Worm (Caenorhabditis elegans) whole organism, L4 larva: Measurements from ENCODE around the gene VM106R.1.

Experiments
- F37D6.2 ChIP-seq: sonication (generic microtip); optimal IDR thresholded peaks from 2 replicates; lab custom pipeline; 2016; ENCODE audit warnings: mild to moderate bottlenecking, missing genetic modification characterization, missing compliant biosample characterization
- F44E2.7 ChIP-seq: fragments of 200-800 bp; sonication (Bioruptor generic); IDR thresholded peaks from 2 replicates; pipeline ENCODE4 v2.1.2; 2022; ENCODE audit warnings: missing genetic modification characterization, missing compliant biosample characterization
- F49E8.2 ChIP-seq: sonication (generic microtip); optimal IDR thresholded peaks from 2 replicates; lab custom pipeline; 2016; ENCODE audit warnings: missing compliant biosample characterization, mild to moderate bottlenecking, missing genetic modification characterization, borderline replicate concordance
- R02D3.7 ChIP-seq: fragments of 150-350 bp; sonication (generic microtip); optimal IDR thresholded peaks from 3 replicates; lab custom pipeline; 2014; ENCODE audit warnings: missing biosample characterization, missing genetic modification characterization
- T20F7.1 ChIP-seq: fragments of 200-800 bp; sonication (Bioruptor generic); optimal IDR thresholded peaks from 2 replicates; lab custom pipeline; 2018; ENCODE audit warnings: mild to moderate bottlenecking, missing genetic modification characterization, missing compliant biosample characterization
- T26A8.4 ChIP-seq: fragments of 200-800 bp; sonication (Bioruptor generic); IDR thresholded peaks from 2 replicates; pipeline ENCODE4 v1.3.6; 2022; ENCODE audit warnings: missing genetic modification characterization, missing compliant biosample characterization
- Y105C5A.15 ChIP-seq: fragments of 200-800 bp; sonication (Bioruptor generic); IDR thresholded peaks from 2 replicates; pipeline ENCODE4 v1.3.6; 2022; ENCODE audit warnings: missing genetic modification characterization, missing compliant biosample characterization
- Y5F2A.4 ChIP-seq: fragments of 200-800 bp; sonication (Bioruptor generic); optimal IDR thresholded peaks from 2 replicates; lab custom pipeline; 2018; ENCODE audit warnings: mild to moderate bottlenecking, missing genetic modification characterization, missing compliant biosample characterization
- Y75B8A.6 ChIP-seq: fragments of 200-800 bp; sonication (Bioruptor generic); IDR thresholded peaks from 2 replicates; pipeline ENCODE4 v1.3.6; 2022; ENCODE audit warnings: missing genetic modification reagents, missing genetic modification characterization, missing compliant biosample characterization
- ZK337.2 ChIP-seq: fragments of 200-800 bp; sonication (Bioruptor generic); IDR thresholded peaks from 2 replicates; pipeline ENCODE4 v1.3.6; 2022; ENCODE audit warnings: missing genetic modification reagents, missing genetic modification characterization, missing compliant biosample characterization
- aha-1 ChIP-seq: fragments of 150-350 bp; peaks from one replicate; lab custom pipeline; 2014; ENCODE audit warnings: missing biosample characterization, missing genetic modification characterization
- attf-4 ChIP-seq: sonication (generic microtip); optimal IDR thresholded peaks from 3 replicates; lab custom pipeline; 2017; ENCODE audit warnings: missing biosample characterization, missing genetic modification characterization
- ceh-28 ChIP-seq: fragments of 150-350 bp; optimal IDR thresholded peaks from 2 replicates; lab custom pipeline; 2014; ENCODE audit warnings: missing biosample characterization, missing genetic modification reagents, missing genetic modification characterization
- ceh-32 ChIP-seq: sonication (generic microtip); optimal IDR thresholded peaks from 2 replicates; lab custom pipeline; 2016; ENCODE audit warnings: mild to moderate bottlenecking, missing genetic modification characterization, missing compliant biosample characterization; ENCODE audit not compliant: poor library complexity
- ceh-44 ChIP-seq: fragments of 200-800 bp; sonication (Bioruptor generic); IDR thresholded peaks from 2 replicates; pipeline ENCODE4 v1.3.6; 2022; ENCODE audit warnings: missing genetic modification reagents, missing genetic modification characterization, missing compliant biosample characterization
- ctbp-1 ChIP-seq: fragments of 200-800 bp; sonication (Bioruptor generic); IDR thresholded peaks from 2 replicates; pipeline ENCODE4 v1.3.6; 2022; ENCODE audit warnings: missing genetic modification reagents, missing genetic modification characterization, missing compliant biosample characterization
- daf-12 ChIP-seq: fragments of 150-350 bp; optimal IDR thresholded peaks from 2 replicates; lab custom pipeline; 2014; ENCODE audit warnings: missing biosample characterization, missing genetic modification reagents, missing genetic modification characterization
- daf-19 ChIP-seq: fragments of 200-800 bp; sonication (Bioruptor generic); conservative IDR thresholded peaks from 2 replicates; pipeline ENCODE4 v1.3.6; 2022; ENCODE audit warnings: missing genetic modification characterization, missing compliant biosample characterization
- daf-8 ChIP-seq: fragments of 200-800 bp; sonication (Bioruptor generic); IDR thresholded peaks from 2 replicates; pipeline ENCODE4 v1.3.6; 2022; ENCODE audit warnings: missing genetic modification characterization, missing compliant biosample characterization
- dmd-6 ChIP-seq: fragments of 200-800 bp; sonication (Bioruptor generic); IDR thresholded peaks from 2 replicates; pipeline ENCODE4 v1.3.6; 2022; ENCODE audit warnings: missing genetic modification reagents, missing genetic modification characterization, missing compliant biosample characterization
- dmd-8 ChIP-seq: fragments of 200-800 bp; sonication (Bioruptor generic); IDR thresholded peaks from 2 replicates; pipeline ENCODE4 v1.3.6; 2022; ENCODE audit warnings: missing genetic modification characterization, missing compliant biosample characterization
- dmd-9 ChIP-seq: fragments of 200-800 bp; sonication (Bioruptor generic); IDR thresholded peaks from 2 replicates; pipeline ENCODE4 v1.3.6; 2022; ENCODE audit warnings: missing genetic modification reagents, missing genetic modification characterization, missing compliant biosample characterization
- duxl-1 ChIP-seq: sonication (generic microtip); optimal IDR thresholded peaks from 2 replicates; lab custom pipeline; 2016; ENCODE audit warnings: mild to moderate bottlenecking, missing genetic modification characterization, moderate library complexity, missing compliant biosample characterization; ENCODE audit not compliant: poor library complexity
- egl-43 ChIP-seq: fragments of 200-800 bp; sonication (Bioruptor generic); IDR thresholded peaks from 2 replicates; pipeline ENCODE4 v1.3.6; 2022; ENCODE audit warnings: missing genetic modification reagents, missing genetic modification characterization, missing compliant biosample characterization
- hlh-11 ChIP-seq: fragments of 200-800 bp; sonication (Bioruptor generic); optimal IDR thresholded peaks from 2 replicates; lab custom pipeline; 2018; ENCODE audit warnings: mild to moderate bottlenecking, missing genetic modification characterization, missing compliant biosample characterization
- hmg-1.1 ChIP-seq: fragments of 200-800 bp; sonication (Bioruptor generic); IDR thresholded peaks from 2 replicates; pipeline ENCODE4 v1.3.6; 2022; ENCODE audit warnings: missing genetic modification reagents, missing genetic modification characterization, missing compliant biosample characterization
- lin-1 ChIP-seq: fragments of 200-800 bp; sonication (Bioruptor generic); IDR thresholded peaks from 2 replicates; pipeline ENCODE4 v1.3.6; 2022; ENCODE audit warnings: missing genetic modification reagents, missing genetic modification characterization, missing compliant biosample characterization
- lin-13 ChIP-seq: fragments of 150-350 bp; optimal IDR thresholded peaks from 2 replicates; lab custom pipeline; 2014; ENCODE audit warnings: missing biosample characterization, missing genetic modification reagents, missing genetic modification characterization
- lin-15B ChIP-seq: fragments of 150-350 bp; sonication (generic microtip); optimal IDR thresholded peaks from 3 replicates; lab custom pipeline; 2014; ENCODE audit warnings: missing biosample characterization, missing genetic modification characterization
- lin-29 ChIP-seq: fragments of 200-800 bp; sonication (Bioruptor generic); IDR thresholded peaks from 2 replicates; pipeline ENCODE4 v1.3.6; 2022; ENCODE audit warnings: missing genetic modification reagents, missing genetic modification characterization, missing compliant biosample characterization
- lin-38 ChIP-seq: fragments of 200-800 bp; sonication (Bioruptor generic); IDR thresholded peaks from 2 replicates; pipeline ENCODE4 v1.3.6; 2022; ENCODE audit warnings: missing genetic modification reagents, missing genetic modification characterization, missing compliant biosample characterization
- lin-39 ChIP-seq: fragments of 150-350 bp; optimal IDR thresholded peaks from 2 replicates; lab custom pipeline; 2014; ENCODE audit warnings: missing biosample characterization, missing genetic modification reagents, missing genetic modification characterization
- lir-3 ChIP-seq: sonication (generic microtip); optimal IDR thresholded peaks from 2 replicates; lab custom pipeline; 2016; ENCODE audit warnings: mild to moderate bottlenecking, missing genetic modification characterization, missing compliant biosample characterization
- lsy-2 ChIP-seq, 2 experiments: fragments of 150-350 bp in 1 of 2; sonication (generic microtip) in 1 of 2; optimal IDR thresholded peaks; 2 replicates each; lab custom pipeline; 2014 to 2017; ENCODE audit warnings: missing biosample characterization in 2 of 2, missing genetic modification characterization in 2 of 2
- mdt-29 ChIP-seq: fragments of 200-800 bp; sonication (Bioruptor generic); IDR thresholded peaks from 2 replicates; pipeline ENCODE4 v1.3.6; 2022; ENCODE audit warnings: missing genetic modification reagents, missing genetic modification characterization, missing compliant biosample characterization
- mes-2 ChIP-seq: sonication (generic microtip); optimal IDR thresholded peaks from 2 replicates; lab custom pipeline; 2016; ENCODE audit warnings: missing genotype, mild to moderate bottlenecking, missing genetic modification characterization, missing compliant biosample characterization; ENCODE audit not compliant: poor library complexity, severe bottlenecking
- mxl-2 ChIP-seq: fragments of 200-800 bp; sonication (Bioruptor generic); conservative IDR thresholded peaks from 2 replicates; pipeline ENCODE4 v1.3.6; 2022; ENCODE audit warnings: missing genetic modification reagents, missing genetic modification characterization, missing compliant biosample characterization
- nhr-25 ChIP-seq: sonication (generic microtip); optimal IDR thresholded peaks from 2 replicates; lab custom pipeline; 2017; ENCODE audit warnings: missing genetic modification characterization, mild to moderate bottlenecking, missing compliant biosample characterization, antibody characterized with exemption, moderate library complexity, borderline replicate concordance; ENCODE audit not compliant: insufficient read depth
- nhr-77 ChIP-seq: fragments of 150-350 bp; optimal IDR thresholded peaks from 2 replicates; lab custom pipeline; 2014; ENCODE audit warnings: missing biosample characterization, missing genetic modification characterization
- spr-1 ChIP-seq: sonication (generic microtip); optimal IDR thresholded peaks from 2 replicates; lab custom pipeline; 2016; ENCODE audit warnings: mild to moderate bottlenecking, missing genetic modification characterization, missing compliant biosample characterization
- tag-97 ChIP-seq: fragments of 200-800 bp; sonication (Bioruptor generic); IDR thresholded peaks from 2 replicates; pipeline ENCODE4 v1.3.6; 2022; ENCODE audit warnings: missing genetic modification characterization, missing compliant biosample characterization
- unc-130 ChIP-seq: sonication (generic microtip); optimal IDR thresholded peaks from 2 replicates; lab custom pipeline; 2016; ENCODE audit warnings: missing genetic modification reagents, missing genetic modification characterization, missing compliant biosample characterization
- unc-39 ChIP-seq: sonication (generic microtip); optimal IDR thresholded peaks from 2 replicates; lab custom pipeline; 2017; ENCODE audit warnings: missing biosample characterization, missing genetic modification characterization
- zfp-2 ChIP-seq: sonication (generic microtip); optimal IDR thresholded peaks from 2 replicates; lab custom pipeline; 2016; ENCODE audit warnings: mild to moderate bottlenecking, missing genetic modification characterization, missing compliant biosample characterization
- zfp-3 ChIP-seq: fragments of 200-800 bp; sonication (Bioruptor generic); conservative IDR thresholded peaks from 2 replicates; pipeline ENCODE4 v1.3.6; 2022; ENCODE audit warnings: missing genetic modification reagents, missing genetic modification characterization, missing compliant biosample characterization

Gene VM106R.1

DNA sequence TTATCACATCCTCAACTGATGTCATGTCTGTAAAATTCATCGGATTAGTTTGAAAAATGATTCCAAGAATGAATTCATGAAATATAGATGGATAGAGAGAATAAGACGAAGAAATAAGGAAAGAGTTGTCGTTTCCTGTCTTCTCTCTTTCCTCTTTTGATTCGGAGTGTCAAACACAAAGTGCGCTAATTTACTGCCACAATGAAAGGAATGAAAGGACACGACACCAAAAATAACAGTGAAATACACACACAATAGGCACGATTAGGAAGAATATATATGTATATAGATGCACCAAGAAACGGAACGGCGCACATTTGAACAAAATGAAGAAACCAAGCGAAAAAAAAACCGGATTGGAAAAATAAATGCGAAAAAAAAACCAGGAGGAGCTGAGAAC lies at the start of gene VM106R.1:
TSS of gene VM106R.1 (minus strand) at position 101 of the 400 bp plus-strand sequence.
- TF ChIP-seq T20F7.1 (GFP tag; lab: Kevin White, UChicago) (no peak), hmg-1.1 (GFP tag; lab: Robert Waterston, UW) (no peak), Y75B8A.6 (GFP tag; lab: Robert Waterston, UW) (no peak), lin-1 (GFP tag; lab: Robert Waterston, UW) (no peak), dmd-9 (GFP tag; lab: Robert Waterston, UW) (no peak), F44E2.7 (GFP tag; lab: Robert Waterston, UW) (no peak), duxl-1 (tag; lab: Kevin White, UChicago) (no peak), unc-130 (GFP tag; lab: Kevin White, UChicago) (no peak), ceh-28 (no peak), mdt-29 (GFP tag; lab: Robert Waterston, UW) (no peak), dmd-8 (GFP tag; lab: Robert Waterston, UW) (no peak), lin-38 (GFP tag; lab: Robert Waterston, UW) (no peak), ceh-32 (tag; lab: Kevin White, UChicago) (no peak), zfp-3 (GFP tag; lab: Robert Waterston, UW) (no peak), egl-43 (GFP tag; lab: Robert Waterston, UW) (no peak)

DNA sequence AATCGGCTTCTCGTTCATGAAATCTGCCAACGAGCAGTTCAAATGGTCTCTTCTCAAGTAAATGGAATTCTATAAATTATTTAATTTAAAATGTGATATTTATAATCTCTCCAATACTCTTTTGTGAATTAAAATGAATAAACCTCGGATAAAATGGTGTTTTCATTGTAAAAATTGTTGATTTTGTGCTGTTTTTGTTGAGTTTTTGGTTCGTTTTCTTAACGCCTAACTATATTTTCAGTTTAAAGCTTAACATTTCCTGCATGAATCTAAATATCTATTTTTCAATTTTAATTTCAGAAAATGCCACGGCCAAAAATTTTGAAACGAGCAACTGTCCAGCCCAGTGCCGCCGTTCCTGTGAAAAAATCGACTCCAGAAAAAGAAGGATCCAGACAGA lies 44.6 kb upstream of the VM106R.1 start, which contains the start of gene orc-2:
TSS of gene orc-2 (plus strand) at position 301 of the 400 bp plus-strand sequence.
- TF ChIP-seq lin-38 (GFP tag; lab: Robert Waterston, UW) = 0 out of 2 replicates have a peak, but pooled peaks have one; percentile 10
- TF ChIP-seq R02D3.7 (tag; lab: Kevin White, UChicago) = no peak

DNA sequence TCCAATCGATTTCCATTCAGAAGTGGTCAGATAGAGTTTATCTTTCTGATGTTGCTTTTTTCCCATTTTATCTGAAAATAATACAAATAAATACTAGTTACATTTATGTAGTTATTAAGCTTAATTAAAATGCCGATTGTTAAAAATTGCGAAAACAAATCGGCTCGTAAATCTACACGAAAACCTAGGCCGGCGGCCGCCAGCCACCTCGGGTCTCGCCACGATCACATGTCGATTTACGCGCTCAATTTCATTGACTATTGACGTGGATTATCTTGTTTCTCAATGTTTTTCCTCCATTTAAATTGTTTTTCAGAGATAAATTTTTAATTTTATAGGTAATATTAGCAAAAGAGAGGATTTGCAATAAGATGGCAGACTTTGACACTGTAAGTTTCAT lies 43.6 kb upstream of the VM106R.1 start, which contains the start of the genes cyn-4 and copz-1:
TSS of gene cyn-4 (minus strand) at position 71 of the 400 bp plus-strand sequence.
TSS of gene copz-1 (plus strand) at position 339 of the 400 bp plus-strand sequence.
- TF ChIP-seq R02D3.7 (tag; lab: Kevin White, UChicago) (peak; percentile 92), ceh-28 (no peak), dmd-8 (GFP tag; lab: Robert Waterston, UW) (no peak), dmd-6 (GFP tag; lab: Robert Waterston, UW) (peak; percentile 32; the same call in 1 of the 2 replicates), egl-43 (GFP tag; lab: Robert Waterston, UW) (no peak), daf-19 (GFP tag; lab: Robert Waterston, UW) (no peak), F49E8.2 (tag; lab: Kevin White, UChicago) (no peak), tag-97 (GFP tag; lab: Robert Waterston, UW) (no peak), ZK337.2 (GFP tag; lab: Robert Waterston, UW) (peak; percentile 76), daf-12 (tag; lab: Kevin White, UChicago) (no peak), lsy-2 (tag; optimal IDR thresholded peaks at IDR 0.05; lab: Kevin White, UChicago) (peak; percentile 50 to 94), F37D6.2 (tag; lab: Kevin White, UChicago) (peak; percentile 23), ceh-44 (0 out of 2 replicates have a peak, but pooled peaks have one; percentile 30), unc-130 (GFP tag; lab: Kevin White, UChicago) (peak; percentile 92), attf-4 (tag; lab: Kevin White, UChicago) (no peak), hlh-11 (tag; lab: Kevin White, UChicago) (peak; percentile 68), Y5F2A.4 (GFP tag; lab: Kevin White, UChicago) (no peak), mxl-2 (no peak), zfp-3 (GFP tag; lab: Robert Waterston, UW) (no peak), zfp-2 (tag; lab: Kevin White, UChicago) (no peak), daf-8 (GFP tag; lab: Robert Waterston, UW) (no peak), duxl-1 (tag; lab: Kevin White, UChicago) (peak; percentile 50), nhr-25 (tag; lab: Kevin White, UChicago) (peak; percentile 15), mes-2 (tag; lab: Kevin White, UChicago) (peak; percentile 98), lin-13 (GFP tag; lab: Kevin White, UChicago) (peak; percentile 38), nhr-77 (tag; lab: Kevin White, UChicago) (peak; percentile 3), Y105C5A.15 (GFP tag; lab: Robert Waterston, UW) (no peak), ctbp-1 (GFP tag; lab: Robert Waterston, UW) (no peak), lin-39 (no peak), unc-39 (tag; lab: Kevin White, UChicago) (no peak), lin-29 (no peak), aha-1 (tag; lab: Kevin White, UChicago) (peak; percentile 81), ceh-32 (tag; lab: Kevin White, UChicago) (no peak), spr-1 (peak; percentile 10), T26A8.4 (GFP tag; lab: Robert Waterston, UW) (no peak), lin-15B (tag; lab: Kevin White, UChicago) (no peak), lin-38 (GFP tag; lab: Robert Waterston, UW) (peak; percentile 69), lir-3 (no peak)
